Worm (Caenorhabditis elegans) whole organism, young adult: ENCODE data around the gene F46F5.15.

Source experiments
- D2030.7 ChIP-seq: fragments of 200-800 bp; sonication (Bioruptor generic); IDR thresholded peaks from 2 replicates; pipeline ENCODE4 v1.3.6; 2022; ENCODE audit warnings: missing genetic modification reagents, missing genetic modification characterization, missing compliant biosample characterization
- F10E7.11 ChIP-seq: sonication (generic microtip); optimal IDR thresholded peaks from 2 replicates; lab custom pipeline; 2017; ENCODE audit warnings: mild to moderate bottlenecking, missing genetic modification characterization, moderate library complexity, missing compliant biosample characterization
- F23B12.7 ChIP-seq: sonication (generic microtip); optimal IDR thresholded peaks from 2 replicates; lab custom pipeline; 2017; ENCODE audit warnings: missing genetic modification characterization, mild to moderate bottlenecking, missing compliant biosample characterization, antibody characterized with exemption, moderate library complexity; ENCODE audit not compliant: insufficient read depth
- F33H1.4 ChIP-seq: fragments of 200-800 bp; sonication (Bioruptor generic); IDR thresholded peaks from 2 replicates; pipeline ENCODE4 v1.3.6; 2022; ENCODE audit warnings: missing genetic modification reagents, missing genetic modification characterization, missing compliant biosample characterization
- F49E8.2 ChIP-seq: sonication (generic microtip); optimal IDR thresholded peaks from 3 replicates; lab custom pipeline; 2017; ENCODE audit warnings: missing genetic modification characterization, mild to moderate bottlenecking, missing compliant biosample characterization, antibody characterized with exemption, moderate library complexity; ENCODE audit not compliant: insufficient read depth
- F57A8.1 ChIP-seq: fragments of 200-800 bp; sonication (Bioruptor generic); optimal IDR thresholded peaks from 2 replicates; lab custom pipeline; 2018; ENCODE audit warnings: mild to moderate bottlenecking, missing genetic modification characterization, moderate library complexity, missing compliant biosample characterization
- T07F8.4 ChIP-seq: sonication (generic microtip); optimal IDR thresholded peaks from 2 replicates; lab custom pipeline; 2016; ENCODE audit warnings: mild to moderate bottlenecking, missing genetic modification characterization, moderate library complexity, missing compliant biosample characterization
- T26A5.8 ChIP-seq: sonication (generic microtip); optimal IDR thresholded peaks from 2 replicates; lab custom pipeline; 2016; ENCODE audit warnings: missing genetic modification characterization, missing compliant biosample characterization
- Y79H2A.3 ChIP-seq: fragments of 200-800 bp; sonication (Bioruptor generic); conservative IDR thresholded peaks from 2 replicates; pipeline ENCODE4 v1.3.6; 2022; ENCODE audit warnings: missing genetic modification reagents, missing genetic modification characterization, missing compliant biosample characterization
- Y95B8A.8 ChIP-seq: fragments of 200-800 bp; sonication (Bioruptor generic); IDR thresholded peaks from 2 replicates; pipeline ENCODE4 v1.3.6; 2022; ENCODE audit warnings: missing genetic modification reagents, missing genetic modification characterization, missing compliant biosample characterization
- ZK185.1 ChIP-seq: sonication (generic microtip); optimal IDR thresholded peaks from 2 replicates; lab custom pipeline; 2016; ENCODE audit warnings: mild to moderate bottlenecking, missing genetic modification characterization, missing compliant biosample characterization; ENCODE audit not compliant: poor library complexity, severe bottlenecking
- ama-1 ChIP-seq, 3 experiments: fragments of 150-350 bp in 1 of 3; sonication (generic microtip) in 2 of 3; optimal IDR thresholded peaks; 2 replicates each; lab custom pipeline; 2014 to 2018; ENCODE audit warnings: missing biosample characterization in 2 of 3, missing genetic modification characterization in 2 of 3, missing genetic modification reagents in 2 of 3
- cebp-2 ChIP-seq: fragments of 200-800 bp; sonication (Bioruptor generic); IDR thresholded peaks from 2 replicates; pipeline ENCODE4 v1.3.6; 2022; ENCODE audit warnings: missing genetic modification characterization, missing compliant biosample characterization
- ceh-91 ChIP-seq: fragments of 200-800 bp; sonication (Bioruptor generic); IDR thresholded peaks from 2 replicates; pipeline ENCODE4 v1.3.6; 2022; ENCODE audit warnings: missing genetic modification reagents, missing genetic modification characterization, missing compliant biosample characterization
- chd-7 ChIP-seq: sonication (generic microtip); optimal IDR thresholded peaks from 2 replicates; lab custom pipeline; 2016; ENCODE audit warnings: mild to moderate bottlenecking, missing genetic modification characterization, moderate library complexity, missing compliant biosample characterization
- hlh-12 ChIP-seq: sonication (generic microtip); optimal IDR thresholded peaks from 2 replicates; lab custom pipeline; 2016; ENCODE audit warnings: missing genetic modification characterization, missing compliant biosample characterization
- hmg-1.2 ChIP-seq: fragments of 200-800 bp; sonication (Bioruptor generic); IDR thresholded peaks from 2 replicates; pipeline ENCODE4 v1.3.6; 2022; ENCODE audit warnings: missing genetic modification reagents, missing genetic modification characterization, missing compliant biosample characterization
- lag-1 ChIP-seq: fragments of 200-800 bp; sonication (Bioruptor generic); IDR thresholded peaks from 2 replicates; pipeline ENCODE4 v1.3.6; 2022; ENCODE audit warnings: missing genetic modification reagents, missing genetic modification characterization, missing compliant biosample characterization
- let-607 ChIP-seq, 2 experiments: fragments of 200-800 bp in 1 of 2; sonication (Bioruptor generic) in 1 of 2; sonication (generic microtip) in 1 of 2; optimal IDR thresholded peaks; 2 replicates each; lab custom pipeline; 2016 to 2018; ENCODE audit warnings: mild to moderate bottlenecking in 2 of 2, missing compliant biosample characterization in 2 of 2, missing genetic modification characterization in 2 of 2, moderate library complexity in 2 of 2, missing genotype in 1 of 2
- lir-1 ChIP-seq: fragments of 200-800 bp; sonication (Bioruptor generic); conservative IDR thresholded peaks from 2 replicates; pipeline ENCODE4 v1.3.6; 2022; ENCODE audit warnings: missing genetic modification reagents, missing genetic modification characterization, missing compliant biosample characterization
- madf-3 ChIP-seq: fragments of 200-800 bp; sonication (Bioruptor generic); IDR thresholded peaks from 2 replicates; pipeline ENCODE4 v1.3.6; 2022; ENCODE audit warnings: missing genetic modification reagents, missing genetic modification characterization, missing compliant biosample characterization
- madf-8 ChIP-seq: fragments of 200-800 bp; sonication (Bioruptor generic); conservative IDR thresholded peaks from 2 replicates; pipeline ENCODE4 v1.3.6; 2022; ENCODE audit warnings: missing genetic modification reagents, missing genetic modification characterization, missing compliant biosample characterization
- mcd-1 ChIP-seq: fragments of 200-800 bp; sonication (Bioruptor generic); IDR thresholded peaks from 2 replicates; pipeline ENCODE4 v1.3.6; 2022; ENCODE audit warnings: missing genetic modification reagents, missing genetic modification characterization, missing compliant biosample characterization
- nfya-1 ChIP-seq: sonication (generic microtip); optimal IDR thresholded peaks from 2 replicates; lab custom pipeline; 2017; ENCODE audit warnings: antibody characterized with exemption, missing compliant biosample characterization, missing genetic modification characterization, borderline replicate concordance; ENCODE audit not compliant: insufficient read depth
- nfyb-1 ChIP-seq: fragments of 200-800 bp; sonication (Bioruptor generic); IDR thresholded peaks from 2 replicates; pipeline ENCODE4 v1.3.6; 2022; ENCODE audit warnings: missing genetic modification reagents, missing genetic modification characterization, missing compliant biosample characterization
- nhr-120 ChIP-seq: fragments of 200-800 bp; sonication (Bioruptor generic); IDR thresholded peaks from 2 replicates; pipeline ENCODE4 v1.3.6; 2022; ENCODE audit warnings: missing genetic modification characterization, missing compliant biosample characterization
- repo-1 ChIP-seq: sonication (generic microtip); optimal IDR thresholded peaks from 2 replicates; lab custom pipeline; 2017; ENCODE audit warnings: mild to moderate bottlenecking, missing genetic modification characterization, missing compliant biosample characterization
- snpc-1.1 ChIP-seq: sonication (generic microtip); optimal IDR thresholded peaks from 2 replicates; lab custom pipeline; 2017; ENCODE audit warnings: missing genetic modification characterization, mild to moderate bottlenecking, missing compliant biosample characterization, antibody characterized with exemption, moderate library complexity, missing genotype, missing genetic modification reagents; ENCODE audit not compliant: insufficient read depth
- snpc-4 ChIP-seq, 5 experiments: fragments of 150-350 bp in 1 of 5; sonication (generic microtip) in 4 of 5; optimal IDR thresholded peaks; 2 replicates each; lab custom pipeline; 2014 to 2018; ENCODE audit warnings: missing genetic modification characterization in 5 of 5, missing biosample characterization in 3 of 5, antibody characterized with exemption in 2 of 5, mild to moderate bottlenecking in 2 of 5, missing compliant biosample characterization in 2 of 5, missing genotype in 2 of 5, moderate library complexity in 2 of 5, missing genetic modification reagents in 1 of 5
- tbx-9 ChIP-seq: sonication (generic microtip); optimal IDR thresholded peaks from 2 replicates; lab custom pipeline; 2016; ENCODE audit warnings: borderline replicate concordance, missing genetic modification characterization, inconsistent platforms, missing compliant biosample characterization
- tlf-1 ChIP-seq: fragments of 200-800 bp; sonication (Bioruptor generic); optimal IDR thresholded peaks from 2 replicates; lab custom pipeline; 2018; ENCODE audit warnings: mild to moderate bottlenecking, missing genetic modification characterization, missing compliant biosample characterization
- unc-130 ChIP-seq: sonication (generic microtip); optimal IDR thresholded peaks from 2 replicates; lab custom pipeline; 2016; ENCODE audit warnings: missing genetic modification reagents, missing genetic modification characterization, missing compliant biosample characterization
- xnd-1 ChIP-seq: sonication (generic microtip); optimal IDR thresholded peaks from 2 replicates; lab custom pipeline; 2016; ENCODE audit warnings: missing genotype, missing genetic modification reagents, missing genetic modification characterization, missing compliant biosample characterization
- zfh-2 ChIP-seq: fragments of 200-800 bp; sonication (Bioruptor generic); conservative IDR thresholded peaks from 2 replicates; pipeline ENCODE4 v1.3.6; 2022; ENCODE audit warnings: missing genetic modification reagents, missing genetic modification characterization, missing compliant biosample characterization
- ztf-25 ChIP-seq: fragments of 200-800 bp; sonication (Bioruptor generic); IDR thresholded peaks from 2 replicates; pipeline ENCODE4 v1.3.6; 2022; ENCODE audit warnings: missing genetic modification reagents, missing genetic modification characterization, missing compliant biosample characterization

Gene F46F5.15

ce11 chrII:773830-774229 is 14.4 kb upstream of the F46F5.15 start:
- TF ChIP-seq ZK185.1 (tag; lab: Kevin White, UChicago): no peak
- no peak for TF ChIP-seq F23B12.7
- TF ChIP-seq nfya-1: no peak
- TF ChIP-seq Y79H2A.3 (GFP tag; lab: Robert Waterston, UW): no peak
- TF ChIP-seq F49E8.2 (tag; lab: Kevin White, UChicago): no peak
- TF ChIP-seq ceh-91 (GFP tag; lab: Robert Waterston, UW): no peak
- no peak for TF ChIP-seq Y95B8A.8

ce11 chrII:775033-775432 is 13.2 kb upstream of the F46F5.15 start, which contains the start of gene Y39F10A.1:
Gene Y39F10A.1 (plus strand): TSS chrII:775333.
- TF ChIP-seq ztf-25 (GFP tag; lab: Robert Waterston, UW) (no peak), repo-1 (tag; lab: Kevin White, UChicago) (no peak), chd-7 (tag; lab: Kevin White, UChicago) (no peak), mcd-1 (no peak), madf-8 (GFP tag; lab: Robert Waterston, UW) (no peak), cebp-2 (GFP tag; lab: Robert Waterston, UW) (no peak), tbx-9 (tag; lab: Kevin White, UChicago) (no peak), nfyb-1 (GFP tag; lab: Robert Waterston, UW) (no peak), T07F8.4 (tag; lab: Kevin White, UChicago) (no peak), nhr-120 (GFP tag; lab: Robert Waterston, UW) (no peak), Y95B8A.8 (no peak), xnd-1 (tag; lab: Kevin White, UChicago) (no peak), F10E7.11 (tag; lab: Kevin White, UChicago) (no peak), nfya-1 (no peak), tlf-1 (GFP tag; lab: Kevin White, UChicago) (no peak), hmg-1.2 (GFP tag; lab: Robert Waterston, UW) (no peak), lag-1 (GFP tag; lab: Robert Waterston, UW) (no peak)

ce11 chrII:782903-783302 is 5.3 kb upstream of the F46F5.15 start, which contains the start of gene Y39F10A.3:
Gene Y39F10A.3 (minus strand): TSS chrII:783003.
- TF ChIP-seq unc-130 (GFP tag; lab: Kevin White, UChicago): no peak
- no peak for TF ChIP-seq F57A8.1 (GFP tag; lab: Kevin White, UChicago)
- no peak for TF ChIP-seq lag-1 (GFP tag; lab: Robert Waterston, UW)
- TF ChIP-seq snpc-1.1 (tag; lab: Kevin White, UChicago): no peak
- TF ChIP-seq snpc-4 (GFP tag; optimal IDR thresholded peaks at IDR 0.05; lab: Kevin White, UChicago): no peak
- no peak for TF ChIP-seq snpc-4 (tag; optimal IDR thresholded peaks at IDR 0.05; lab: Kevin White, UChicago)
- no peak for TF ChIP-seq F33H1.4 (GFP tag; lab: Robert Waterston, UW)
- no peak for TF ChIP-seq D2030.7 (GFP tag; lab: Robert Waterston, UW)
- no peak for TF ChIP-seq madf-3 (GFP tag; lab: Robert Waterston, UW)
- TF ChIP-seq let-607 (tag; optimal IDR thresholded peaks at IDR 0.05; lab: Kevin White, UChicago): no peak
- TF ChIP-seq ama-1 (optimal IDR thresholded peaks at IDR 0.05; lab: Kevin White, UChicago): no peak
- TF ChIP-seq ama-1 (GFP tag; optimal IDR thresholded peaks at IDR 0.05; lab: Kevin White, UChicago): no peak
- TF ChIP-seq F23B12.7: no peak
- no peak for TF ChIP-seq hlh-12 (tag; lab: Kevin White, UChicago)
- no peak for TF ChIP-seq zfh-2 (GFP tag; lab: Robert Waterston, UW)
- no peak for TF ChIP-seq Y79H2A.3 (GFP tag; lab: Robert Waterston, UW)
- TF ChIP-seq lir-1 (GFP tag; lab: Robert Waterston, UW): no peak
- no peak for TF ChIP-seq T26A5.8 (tag; lab: Kevin White, UChicago)
